Worm (Caenorhabditis elegans): ENCODE measurements around the gene R08F11.1.

ce11 chrV:3766904-3767303 is 17.1 kb downstream of the R08F11.1 start, which contains the start of gene Y39H10A.1:
- TF ChIP-seq nhr-77 (tag; optimal IDR thresholded peaks at IDR 0.05) (no peak), nhr-76 (tag; optimal IDR thresholded peaks at IDR 0.05) (no peak), unc-39 (tag; optimal IDR thresholded peaks at IDR 0.05) (no peak), unc-62 (GFP tag; optimal IDR thresholded peaks at IDR 0.05) (no peak), ztf-4 (tag; optimal IDR thresholded peaks at IDR 0.05) (no peak), nfya-1 (tag; optimal IDR thresholded peaks at IDR 0.05; ENCODE audit: insufficient read depth) (no peak), lin-39 (tag; optimal IDR thresholded peaks at IDR 0.05) (no peak), ztf-11 (tag; optimal IDR thresholded peaks at IDR 0.05) (no peak), R02D3.7 (tag; optimal IDR thresholded peaks at IDR 0.05) (no peak), snpc-4 (tag; optimal IDR thresholded peaks at IDR 0.05) (no peak), ceh-9 (tag; optimal IDR thresholded peaks at IDR 0.05) (no peak)

All from whole organism, L3 larva.